Fruit fly (Drosophila melanogaster): Measurements from ENCODE around the gene Nepl19.

Gene Nepl19

DNA sequence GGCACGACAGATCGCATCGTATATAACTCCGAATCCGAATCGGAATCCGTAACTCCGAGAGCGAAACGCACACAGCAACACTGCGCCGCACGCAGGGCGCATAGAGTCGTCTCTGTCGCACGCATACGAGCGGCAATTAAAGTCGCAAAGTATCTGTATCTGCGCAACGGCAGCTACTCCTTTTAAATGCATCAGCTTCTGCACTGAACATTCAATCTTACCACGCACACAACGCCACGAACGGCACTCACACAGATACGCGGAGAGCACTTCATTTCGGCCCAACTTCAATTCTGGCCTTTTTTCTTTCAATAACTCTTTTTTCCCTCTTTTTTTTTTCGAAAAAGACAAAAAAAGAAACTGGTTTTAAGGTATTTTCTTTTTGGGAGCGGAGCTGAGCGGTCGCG, 21.7 kb downstream of the Nepl19 start (continued):
- no peak for TF ChIP-seq zen (tag; optimal IDR thresholded peaks at IDR 0.05)
- TF ChIP-seq grau (tag; optimal IDR thresholded peaks at IDR 0.05): no peak
- no peak for TF ChIP-seq Dip3 (GFP tag; optimal IDR thresholded peaks at IDR 0.05)
- TF ChIP-seq CkIIα-i1 (GFP tag; IDR thresholded peaks at IDR 0.05): no peak
- no peak for TF ChIP-seq CG14710 (tag; optimal IDR thresholded peaks at IDR 0.05)
- no peak for TF ChIP-seq Usf (GFP tag; optimal IDR thresholded peaks at IDR 0.05)
- no peak for TF ChIP-seq B-H1 (GFP tag; IDR thresholded peaks at IDR 0.05)
- no peak for TF ChIP-seq CG10543 (GFP tag; optimal IDR thresholded peaks at IDR 0.05)
- no peak for TF ChIP-seq oc (tag; optimal IDR thresholded peaks at IDR 0.05)
- no peak for TF ChIP-seq Meics (GFP tag; optimal IDR thresholded peaks at IDR 0.05)
- TF ChIP-seq CG6272 (GFP tag; IDR thresholded peaks at IDR 0.05): no peak
- TF ChIP-seq sens (GFP tag): peak; percentile 69
- no peak for TF ChIP-seq NfI (GFP tag; optimal IDR thresholded peaks at IDR 0.05)
- TF ChIP-seq wdn (GFP tag; IDR thresholded peaks at IDR 0.05): no peak
- no peak for TF ChIP-seq CG32772 (GFP tag; IDR thresholded peaks at IDR 0.05)
- TF ChIP-seq pan (optimal IDR thresholded peaks at IDR 0.05): no peak
- no peak for TF ChIP-seq pan (GFP tag; optimal IDR thresholded peaks at IDR 0.05 in 1 of 2, IDR thresholded peaks at IDR 0.05 in 1 of 2)
- TF ChIP-seq CG6854 (GFP tag; optimal IDR thresholded peaks at IDR 0.05): no peak
- peak; percentile 84; the same call in 3 of the 4 replicates for TF ChIP-seq chinmo (GFP tag; IDR thresholded peaks at IDR 0.05; ENCODE audit: partially characterized antibody)
- no peak for TF ChIP-seq vvl (GFP tag; IDR thresholded peaks at IDR 0.05)
- peak; percentile 35 for TF ChIP-seq CG13894 (tag; optimal IDR thresholded peaks at IDR 0.05)
- TF ChIP-seq Fer3 (tag; optimal IDR thresholded peaks at IDR 0.05): no peak
- TF ChIP-seq Nf-YC (tag; optimal IDR thresholded peaks at IDR 0.05): no peak
- TF ChIP-seq Lhr (GFP tag; optimal IDR thresholded peaks at IDR 0.05): no peak
- no peak for TF ChIP-seq CG34422 (GFP tag; IDR thresholded peaks at IDR 0.05)
- peak; percentile 9 for TF ChIP-seq CG12769 (tag; optimal IDR thresholded peaks at IDR 0.05)
- no peak for TF ChIP-seq Atf-2 (GFP tag; optimal IDR thresholded peaks at IDR 0.05)
- no peak for TF ChIP-seq CG15011 (GFP tag; optimal IDR thresholded peaks at IDR 0.05)
- no peak for TF ChIP-seq CG3163 (GFP tag; optimal IDR thresholded peaks at IDR 0.05)
- no peak for TF ChIP-seq CG12659 (GFP tag; optimal IDR thresholded peaks at IDR 0.05)
- TF ChIP-seq rib (GFP tag; IDR thresholded peaks at IDR 0.05): peak; percentile 35; the same call in 1 of the 2 replicates
- no peak for TF ChIP-seq tx (GFP tag; optimal IDR thresholded peaks at IDR 0.05)
- no peak for TF ChIP-seq Adf1 (GFP tag; IDR thresholded peaks at IDR 0.05)
- no peak for TF ChIP-seq gsb-n (tag; optimal IDR thresholded peaks at IDR 0.05)
- no peak for TF ChIP-seq klu (GFP tag; IDR thresholded peaks at IDR 0.05)
- TF ChIP-seq CG12071 (GFP tag; optimal IDR thresholded peaks at IDR 0.05): no peak
- TF ChIP-seq exex (tag; optimal IDR thresholded peaks at IDR 0.05): no peak
- no peak for TF ChIP-seq caup (GFP tag; optimal IDR thresholded peaks at IDR 0.05; ENCODE audit: severe bottlenecking)
- no peak for TF ChIP-seq CG14667 (GFP tag; IDR thresholded peaks at IDR 0.05)
- TF ChIP-seq Deaf1 (tag; optimal IDR thresholded peaks at IDR 0.05): peak; percentile 69
- no peak for TF ChIP-seq CG3847 (GFP tag; IDR thresholded peaks at IDR 0.05)
- TF ChIP-seq CG16813 (GFP tag; IDR thresholded peaks at IDR 0.05; ENCODE audit: partially characterized antibody): no peak
- TF ChIP-seq CG15601 (tag; optimal IDR thresholded peaks at IDR 0.05): peak; percentile 26
- TF ChIP-seq ewg (GFP tag; optimal IDR thresholded peaks at IDR 0.05): peak; percentile 27
- no peak for TF ChIP-seq ase (GFP tag; IDR thresholded peaks at IDR 0.05)
- TF ChIP-seq tna (GFP tag; IDR thresholded peaks at IDR 0.05; ENCODE audit: partially characterized antibody): no peak
- TF ChIP-seq corto (GFP tag; optimal IDR thresholded peaks at IDR 0.05): peak; percentile 68
- TF ChIP-seq CG7357 (GFP tag; IDR thresholded peaks at IDR 0.05): no peak
- no peak for TF ChIP-seq CG13424 (tag; optimal IDR thresholded peaks at IDR 0.05)
- no peak for TF ChIP-seq Hmr (GFP tag; optimal IDR thresholded peaks at IDR 0.05)
- no peak for TF ChIP-seq CG32532 (GFP tag; IDR thresholded peaks at IDR 0.05)

Measured in whole organism, embryonic.